Fruit fly (Drosophila melanogaster) whole organism, embryonic: ENCODE results near the gene unc-4.

Experiments used
- ATbp ChIP-seq: fragments of 200-800 bp; sonication (Bioruptor generic); optimal IDR thresholded peaks from 2 replicates; lab custom pipeline; 2017; ENCODE audit warnings: missing biosample characterization, mild to moderate bottlenecking, missing genetic modification characterization, missing genetic modification reagents
- Asciz ChIP-seq: fragments of 200-800 bp; sonication (Bioruptor generic); optimal IDR thresholded peaks from 2 replicates; lab custom pipeline; 2017; ENCODE audit warnings: missing biosample characterization, mild to moderate bottlenecking, missing genetic modification characterization, missing genetic modification reagents
- CG10321 ChIP-seq: fragments of 200-800 bp; sonication (Bioruptor generic); IDR thresholded peaks from 2 replicates; pipeline ENCODE4 v1.3.6; 2022; ENCODE audit warnings: missing biosample characterization, missing genetic modification characterization
- CG10654 ChIP-seq: fragments of 200-800 bp; sonication (Bioruptor generic); optimal IDR thresholded peaks from 2 replicates; lab custom pipeline; 2016; ENCODE audit warnings: missing biosample characterization, missing genetic modification characterization
- CG12236 ChIP-seq: fragments of 200-800 bp; sonication (Bioruptor generic); optimal IDR thresholded peaks from 2 replicates; lab custom pipeline; 2016; ENCODE audit warnings: missing biosample characterization, missing genetic modification characterization
- CG12391 ChIP-seq: fragments of 200-800 bp; sonication (Bioruptor generic); optimal IDR thresholded peaks from 3 replicates; lab custom pipeline; 2018; ENCODE audit warnings: missing biosample characterization, mild to moderate bottlenecking, missing genetic modification characterization, moderate library complexity
- CG1529 ChIP-seq: fragments of 200-800 bp; sonication (Bioruptor generic); optimal IDR thresholded peaks from 3 replicates; lab custom pipeline; 2018; ENCODE audit warnings: missing biosample characterization, missing genetic modification characterization
- CG1603 ChIP-seq: fragments of 200-800 bp; sonication (Bioruptor generic); optimal IDR thresholded peaks from 2 replicates; lab custom pipeline; 2019; ENCODE audit warnings: missing biosample characterization, mild to moderate bottlenecking, missing genetic modification characterization, moderate library complexity
- CG17328 ChIP-seq: fragments of 200-800 bp; sonication (Bioruptor generic); IDR thresholded peaks from 2 replicates; pipeline ENCODE4 v1.3.6; 2022; ENCODE audit warnings: missing biosample characterization, missing genetic modification characterization
- CG17359 ChIP-seq: fragments of 200-800 bp; sonication (Bioruptor generic); optimal IDR thresholded peaks from 3 replicates; lab custom pipeline; 2018; ENCODE audit warnings: missing biosample characterization, mild to moderate bottlenecking, missing genetic modification characterization, moderate library complexity
- CG2120 ChIP-seq: fragments of 200-800 bp; sonication (Bioruptor generic); optimal IDR thresholded peaks from 3 replicates; lab custom pipeline; 2016; ENCODE audit warnings: missing biosample characterization, missing genetic modification characterization
- CG30403 ChIP-seq: fragments of 200-800 bp; sonication (Bioruptor generic); optimal IDR thresholded peaks from 3 replicates; lab custom pipeline; 2016; ENCODE audit warnings: missing biosample characterization, missing genetic modification characterization
- CG31224 ChIP-seq: fragments of 200-800 bp; sonication (Bioruptor generic); IDR thresholded peaks from 2 replicates; pipeline ENCODE4 v1.3.6; 2022; ENCODE audit warnings: missing biosample characterization, missing genetic modification characterization
- CG32772 ChIP-seq: fragments of 200-800 bp; sonication (Bioruptor generic); IDR thresholded peaks from 2 replicates; pipeline ENCODE4 v1.3.6; 2022; ENCODE audit warnings: missing biosample characterization, missing genetic modification characterization
- CG4404 ChIP-seq: fragments of 200-800 bp; sonication (Bioruptor generic); IDR thresholded peaks from 2 replicates; pipeline ENCODE4 v1.3.6; 2022; ENCODE audit warnings: missing biosample characterization, missing genetic modification characterization
- CG8290 ChIP-seq, 3 experiments: fragments of 200-800 bp; sonication (Bioruptor generic); optimal IDR thresholded peaks; 2 replicates each; lab custom pipeline; 2016 to 2019; ENCODE audit warnings: missing biosample characterization in 3 of 3, missing genetic modification characterization in 3 of 3, mild to moderate bottlenecking in 2 of 3, moderate library complexity in 1 of 3
- CG8388 ChIP-seq: fragments of 200-800 bp; sonication (Bioruptor generic); optimal IDR thresholded peaks from 2 replicates; lab custom pipeline; 2019; ENCODE audit warnings: missing biosample characterization, mild to moderate bottlenecking, missing genetic modification characterization, moderate library complexity
- CG9876 ChIP-seq: fragments of 200-800 bp; sonication (Bioruptor generic); optimal IDR thresholded peaks from 2 replicates; lab custom pipeline; 2016; ENCODE audit warnings: missing biosample characterization, missing genetic modification characterization
- CTCF ChIP-seq: fragments of 200-800 bp; sonication (Bioruptor generic); optimal IDR thresholded peaks from 2 replicates; lab custom pipeline; 2017; ENCODE audit warnings: missing biosample characterization, mild to moderate bottlenecking, missing genetic modification characterization, moderate library complexity
- Doc3 ChIP-seq: fragments of 200-800 bp; sonication (Bioruptor generic); IDR thresholded peaks from 3 replicates; pipeline ENCODE4 v1.3.6; 2022; ENCODE audit warnings: missing biosample characterization, missing genetic modification characterization; ENCODE audit not compliant: partially characterized antibody
- Dp ChIP-seq: fragments of 200-800 bp; sonication (Bioruptor generic); optimal IDR thresholded peaks from 2 replicates; lab custom pipeline; 2018; ENCODE audit warnings: missing biosample characterization, mild to moderate bottlenecking, missing genetic modification characterization, moderate library complexity
- HHEX ChIP-seq: fragments of 200-800 bp; sonication (Bioruptor generic); optimal IDR thresholded peaks from 3 replicates; lab custom pipeline; 2017; ENCODE audit warnings: missing biosample characterization, mild to moderate bottlenecking, missing genetic modification characterization, missing genetic modification reagents
- Hr39 ChIP-seq: fragments of >200 bp; optimal IDR thresholded peaks from 2 replicates; lab custom pipeline; 2017
- Lpt ChIP-seq: fragments of >200 bp; optimal IDR thresholded peaks from 2 replicates; lab custom pipeline; 2018; ENCODE audit warnings: missing biosample characterization, missing genetic modification characterization
- MESR4 ChIP-seq: fragments of 200-800 bp; sonication (Bioruptor generic); optimal IDR thresholded peaks from 2 replicates; lab custom pipeline; 2018; ENCODE audit warnings: missing biosample characterization, mild to moderate bottlenecking, missing genetic modification characterization, moderate library complexity
- Nf-YA ChIP-seq: fragments of 200-800 bp; sonication (Bioruptor generic); IDR thresholded peaks from 2 replicates; pipeline ENCODE4 v1.3.6; 2022; ENCODE audit warnings: missing biosample characterization, missing genetic modification characterization
- Opbp ChIP-seq: fragments of 200-800 bp; sonication (Bioruptor generic); IDR thresholded peaks from 3 replicates; pipeline ENCODE4 v1.3.6; 2022; ENCODE audit warnings: missing biosample characterization, missing genetic modification characterization; ENCODE audit not compliant: partially characterized antibody
- Sox102F ChIP-seq: fragments of 200-800 bp; sonication (Bioruptor generic); optimal IDR thresholded peaks from 2 replicates; lab custom pipeline; 2018; ENCODE audit warnings: missing biosample characterization, mild to moderate bottlenecking, missing genetic modification characterization, moderate library complexity
- Ssrp ChIP-seq: fragments of 200-800 bp; sonication (Bioruptor generic); optimal IDR thresholded peaks from 2 replicates; lab custom pipeline; 2018; ENCODE audit warnings: missing biosample characterization, mild to moderate bottlenecking, missing genetic modification characterization, moderate library complexity
- ab ChIP-seq: fragments of 200-800 bp; sonication (Bioruptor generic); optimal IDR thresholded peaks from 2 replicates; lab custom pipeline; 2016; ENCODE audit warnings: missing biosample characterization, missing genetic modification characterization
- ap ChIP-seq: fragments of 200-800 bp; sonication (Bioruptor generic); IDR thresholded peaks from 2 replicates; pipeline ENCODE4 v1.3.6; 2022; ENCODE audit warnings: missing biosample characterization, missing genetic modification characterization
- btn ChIP-seq: fragments of 200-800 bp; sonication (Bioruptor generic); optimal IDR thresholded peaks from 2 replicates; lab custom pipeline; 2016; ENCODE audit warnings: missing biosample characterization, missing genetic modification characterization
- crol ChIP-seq: fragments of 200-800 bp; sonication (Bioruptor generic); IDR thresholded peaks from 2 replicates; pipeline ENCODE4 v1.3.6; 2022; ENCODE audit warnings: missing biosample characterization, missing genetic modification characterization
- en ChIP-seq: fragments of 200-800 bp; sonication (Bioruptor generic); optimal IDR thresholded peaks from 2 replicates; lab custom pipeline; 2016; ENCODE audit warnings: missing biosample characterization, missing genetic modification characterization
- ftz-f1 ChIP-seq: fragments of 200-800 bp; sonication (Bioruptor generic); optimal IDR thresholded peaks from 2 replicates; lab custom pipeline; 2016; ENCODE audit warnings: missing biosample characterization, missing genetic modification characterization
- jumu ChIP-seq: fragments of 200-800 bp; sonication (Bioruptor generic); optimal IDR thresholded peaks from 3 replicates; lab custom pipeline; 2016; ENCODE audit warnings: missing biosample characterization, missing genetic modification characterization
- ken ChIP-seq: fragments of 200-800 bp; sonication (Bioruptor generic); IDR thresholded peaks from 3 replicates; pipeline ENCODE4 v1.3.6; 2022; ENCODE audit warnings: missing biosample characterization, missing genetic modification characterization
- knrl ChIP-seq: fragments of 200-800 bp; sonication (Bioruptor generic); IDR thresholded peaks from 3 replicates; pipeline ENCODE4 v1.3.6; 2022; ENCODE audit warnings: missing biosample characterization, missing genetic modification characterization; ENCODE audit not compliant: partially characterized antibody
- lmd ChIP-seq: fragments of 200-800 bp; sonication (Bioruptor generic); IDR thresholded peaks from 2 replicates; pipeline ENCODE4 v1.3.6; 2022; ENCODE audit warnings: missing biosample characterization, missing genetic modification characterization
- nerfin-1 ChIP-seq: fragments of 200-800 bp; sonication (Bioruptor generic); optimal IDR thresholded peaks from 3 replicates; lab custom pipeline; 2019; ENCODE audit warnings: missing biosample characterization, mild to moderate bottlenecking, missing genetic modification characterization, moderate library complexity
- nmo ChIP-seq: fragments of 200-800 bp; sonication (Bioruptor generic); optimal IDR thresholded peaks from 2 replicates; lab custom pipeline; 2018; ENCODE audit warnings: missing biosample characterization, mild to moderate bottlenecking, missing genetic modification characterization, moderate library complexity
- prd ChIP-seq, 3 experiments: fragments of >200 bp in 2 of 3; fragments of 200-800 bp in 1 of 3; sonication (Bioruptor generic) in 1 of 3; optimal IDR thresholded peaks in 2 of 3; IDR thresholded peaks in 1 of 3; 2 replicates in 2 of 3; 3 replicates in 1 of 3; pipeline versions ENCODE4 v1.3.6 to Lab custom; 2017 to 2022; ENCODE audit warnings: missing biosample characterization in 1 of 3, missing genetic modification characterization in 1 of 3
- pzg ChIP-seq: fragments of 200-800 bp; sonication (Bioruptor generic); optimal IDR thresholded peaks from 3 replicates; lab custom pipeline; 2018; ENCODE audit warnings: missing biosample characterization, mild to moderate bottlenecking, missing genetic modification characterization, moderate library complexity
- slbo ChIP-seq: fragments of 200-800 bp; sonication (Bioruptor generic); IDR thresholded peaks from 2 replicates; pipeline ENCODE4 v1.3.6; 2022; ENCODE audit warnings: missing biosample characterization, missing genetic modification characterization
- ssp ChIP-seq: fragments of 200-800 bp; sonication (Bioruptor generic); IDR thresholded peaks from 2 replicates; pipeline ENCODE4 v1.3.6; 2022; ENCODE audit warnings: missing biosample characterization, missing genetic modification characterization
- stc ChIP-seq: fragments of 200-800 bp; sonication (Bioruptor generic); IDR thresholded peaks from 2 replicates; pipeline ENCODE4 v1.3.6; 2022; ENCODE audit warnings: missing biosample characterization, missing genetic modification characterization
- tin ChIP-seq: fragments of 200-800 bp; sonication (Bioruptor generic); optimal IDR thresholded peaks from 3 replicates; lab custom pipeline; 2016; ENCODE audit warnings: missing biosample characterization, missing genetic modification characterization
- tna ChIP-seq: fragments of 200-800 bp; sonication (Bioruptor generic); IDR thresholded peaks from 2 replicates; pipeline ENCODE4 v1.3.6; 2022; ENCODE audit warnings: missing biosample characterization, missing genetic modification characterization; ENCODE audit not compliant: partially characterized antibody
- toy ChIP-seq: fragments of 200-800 bp; sonication (Bioruptor generic); IDR thresholded peaks from 2 replicates; pipeline ENCODE4 v1.3.6; 2022; ENCODE audit warnings: missing biosample characterization, missing genetic modification characterization
- usp ChIP-seq: fragments of >200 bp; optimal IDR thresholded peaks from 2 replicates; lab custom pipeline; 2017; ENCODE audit warnings: missing biosample characterization, missing genetic modification characterization
- vnd ChIP-seq: fragments of 200-800 bp; sonication (Bioruptor generic); IDR thresholded peaks from 3 replicates; pipeline ENCODE4 v1.3.6; 2022; ENCODE audit warnings: missing biosample characterization, missing genetic modification characterization; ENCODE audit not compliant: partially characterized antibody

The unc-4 gene

dm6 chrX:17780295-17780694 lies 11.9 kb downstream of the unc-4 start (continued):
- TF ChIP-seq prd (optimal IDR thresholded peaks at IDR 0.05; lab: Kevin White, UChicago) (no peak), prd (GFP tag; IDR thresholded peaks at IDR 0.05; lab: Robert Waterston, UW) (peak; percentile 22; the same call in 1 of the 3 replicates), Nf-YA (GFP tag; lab: Robert Waterston, UW) (no peak), nmo (peak; percentile 64), CG30403 (GFP tag; lab: Kevin White, UChicago) (peak; percentile 52), CG32772 (0 out of 2 replicates have a peak, but pooled peaks have one; percentile 13), CG10654 (GFP tag; lab: Kevin White, UChicago) (peak; percentile 16), Doc3 (GFP tag; lab: Robert Waterston, UW) (no peak), ftz-f1 (GFP tag; lab: Kevin White, UChicago) (no peak), CG10321 (GFP tag; lab: Robert Waterston, UW) (no peak), CG17359 (tag; lab: Kevin White, UChicago) (peak; percentile 3), CG1603 (tag; lab: Kevin White, UChicago) (no peak), tin (GFP tag; lab: Kevin White, UChicago) (peak; percentile 5), ATbp (GFP tag; lab: Kevin White, UChicago) (peak; percentile 27), tna (GFP tag; lab: Robert Waterston, UW) (no peak), CG9876 (GFP tag; lab: Kevin White, UChicago) (no peak), ab (GFP tag; lab: Kevin White, UChicago) (no peak), ap (no peak), CG12236 (GFP tag; lab: Kevin White, UChicago) (peak; percentile 27), HHEX (GFP tag; lab: Kevin White, UChicago) (peak; percentile 16), stc (GFP tag; lab: Robert Waterston, UW) (no peak), btn (GFP tag; lab: Kevin White, UChicago) (no peak), crol (no peak), CG8388 (GFP tag; lab: Kevin White, UChicago) (peak; percentile 38), Opbp (GFP tag; lab: Robert Waterston, UW) (no peak), Hr39 (lab: Kevin White, UChicago) (no peak), slbo (no peak), Sox102F (GFP tag; lab: Kevin White, UChicago) (peak; percentile 51), CG2120 (GFP tag; lab: Kevin White, UChicago) (no peak), toy (GFP tag; lab: Robert Waterston, UW) (no peak), CG12391 (tag; lab: Kevin White, UChicago) (peak; percentile 36), MESR4 (GFP tag; lab: Kevin White, UChicago) (no peak), lmd (GFP tag; lab: Robert Waterston, UW) (0 out of 2 replicates have a peak, but pooled peaks have one; percentile 29), knrl (no peak), CG8290 (GFP tag; optimal IDR thresholded peaks at IDR 0.05; lab: Kevin White, UChicago) (no peak), CG8290 (tag; optimal IDR thresholded peaks at IDR 0.05; lab: Kevin White, UChicago) (no peak), Lpt (GFP tag; lab: Kevin White, UChicago) (no peak), Ssrp (peak; percentile 51), en (GFP tag; lab: Kevin White, UChicago) (no peak), vnd (no peak), CG1529 (GFP tag; lab: Kevin White, UChicago) (peak; percentile 21), CG31224 (GFP tag; lab: Robert Waterston, UW) (no peak), nerfin-1 (tag; lab: Kevin White, UChicago) (peak; percentile 28), CG4404 (GFP tag; lab: Robert Waterston, UW) (peak; percentile 30; the same call in 1 of the 2 replicates), usp (GFP tag; lab: Kevin White, UChicago) (no peak), Asciz (GFP tag; lab: Kevin White, UChicago) (peak; percentile 23), ken (GFP tag; lab: Robert Waterston, UW) (0 out of 3 replicates have a peak, but pooled peaks have one; percentile 19), ssp (GFP tag; lab: Robert Waterston, UW) (peak; percentile 21; the same call in 1 of the 2 replicates), CG17328 (GFP tag; lab: Robert Waterston, UW) (0 out of 2 replicates have a peak, but pooled peaks have one; percentile 22), Dp (no peak), jumu (GFP tag; lab: Kevin White, UChicago) (no peak), CTCF (GFP tag; lab: Kevin White, UChicago) (no peak), pzg (no peak)
